Worm (Caenorhabditis elegans) whole organism, late embryonic: ENCODE data around the gene Y116F11B.7.

Experiments
- C38D4.7 ChIP-seq: fragments of 200-800 bp; sonication (Bioruptor generic); optimal IDR thresholded peaks from 2 replicates; lab custom pipeline; 2018; ENCODE audit warnings: mild to moderate bottlenecking, missing genetic modification characterization, moderate library complexity, missing compliant biosample characterization
- F13H6.1 ChIP-seq: sonication (generic microtip); optimal IDR thresholded peaks from 2 replicates; lab custom pipeline; 2016; ENCODE audit warnings: missing genetic modification characterization, missing compliant biosample characterization
- K02D7.2 ChIP-seq: sonication (generic microtip); optimal IDR thresholded peaks from 2 replicates; lab custom pipeline; 2017; ENCODE audit warnings: mild to moderate bottlenecking, missing genetic modification characterization, missing compliant biosample characterization
- K09A11.1 ChIP-seq: sonication (generic microtip); optimal IDR thresholded peaks from 2 replicates; lab custom pipeline; 2017; ENCODE audit warnings: antibody characterized with exemption, mild to moderate bottlenecking, missing genetic modification characterization, missing compliant biosample characterization; ENCODE audit not compliant: insufficient read depth
- Y22D7AL.16 ChIP-seq: sonication (generic microtip); optimal IDR thresholded peaks from 2 replicates; lab custom pipeline; 2016; ENCODE audit warnings: missing genetic modification characterization, missing compliant biosample characterization
- ceh-19 ChIP-seq: fragments of 200-800 bp; sonication (Bioruptor generic); optimal IDR thresholded peaks from 2 replicates; lab custom pipeline; 2018; ENCODE audit warnings: mild to moderate bottlenecking, missing genetic modification characterization, missing compliant biosample characterization
- ceh-24 ChIP-seq: sonication (generic microtip); optimal IDR thresholded peaks from 2 replicates; lab custom pipeline; 2016; ENCODE audit warnings: mild to moderate bottlenecking, missing genetic modification characterization, missing compliant biosample characterization
- ceh-48 ChIP-seq: sonication (generic microtip); optimal IDR thresholded peaks from 2 replicates; lab custom pipeline; 2016; ENCODE audit warnings: missing genetic modification characterization, inconsistent platforms, missing compliant biosample characterization
- che-1 ChIP-seq: sonication (generic microtip); optimal IDR thresholded peaks from 2 replicates; lab custom pipeline; 2016; ENCODE audit warnings: mild to moderate bottlenecking, missing genetic modification characterization, missing compliant biosample characterization
- dmd-4 ChIP-seq: sonication (generic microtip); optimal IDR thresholded peaks from 2 replicates; lab custom pipeline; 2016; ENCODE audit warnings: borderline replicate concordance, missing genetic modification characterization, missing compliant biosample characterization
- dve-1 ChIP-seq: sonication (generic microtip); optimal IDR thresholded peaks from 2 replicates; lab custom pipeline; 2017; ENCODE audit warnings: antibody characterized with exemption, mild to moderate bottlenecking, missing genetic modification characterization, missing compliant biosample characterization
- elt-2 ChIP-seq: sonication (generic microtip); optimal IDR thresholded peaks from 2 replicates; lab custom pipeline; 2016; ENCODE audit warnings: missing genetic modification reagents, missing genetic modification characterization, missing compliant biosample characterization
- elt-4 ChIP-seq: sonication (generic microtip); optimal IDR thresholded peaks from 2 replicates; lab custom pipeline; 2016; ENCODE audit warnings: missing genetic modification characterization, missing compliant biosample characterization
- ets-4 ChIP-seq: sonication (generic microtip); optimal IDR thresholded peaks from 2 replicates; lab custom pipeline; 2016; ENCODE audit warnings: missing genetic modification characterization, missing compliant biosample characterization
- fax-1 ChIP-seq: sonication (generic microtip); optimal IDR thresholded peaks from 2 replicates; lab custom pipeline; 2016; ENCODE audit warnings: missing genotype, missing genetic modification characterization, missing compliant biosample characterization
- fkh-10 ChIP-seq: fragments of 150-350 bp; optimal IDR thresholded peaks from 2 replicates; lab custom pipeline; 2014; ENCODE audit warnings: missing biosample characterization, missing genetic modification reagents, missing genetic modification characterization
- fkh-6 ChIP-seq: sonication (generic microtip); optimal IDR thresholded peaks from 2 replicates; lab custom pipeline; 2016; ENCODE audit warnings: missing genetic modification characterization, missing compliant biosample characterization
- gmeb-2 ChIP-seq: sonication (generic microtip); optimal IDR thresholded peaks from 2 replicates; lab custom pipeline; 2016; ENCODE audit warnings: missing genetic modification characterization, inconsistent platforms, missing compliant biosample characterization
- hlh-15 ChIP-seq: sonication (generic microtip); optimal IDR thresholded peaks from 2 replicates; lab custom pipeline; 2016; ENCODE audit warnings: missing genetic modification characterization, missing compliant biosample characterization
- hlh-30 ChIP-seq: sonication (generic microtip); optimal IDR thresholded peaks from 2 replicates; lab custom pipeline; 2017; ENCODE audit warnings: antibody characterized with exemption, missing genetic modification characterization, missing compliant biosample characterization; ENCODE audit not compliant: insufficient read depth
- hlh-6 ChIP-seq: sonication (generic microtip); optimal IDR thresholded peaks from 2 replicates; lab custom pipeline; 2016; ENCODE audit warnings: missing genotype, missing genetic modification characterization, missing compliant biosample characterization
- lim-6 ChIP-seq: sonication (generic microtip); optimal IDR thresholded peaks from 2 replicates; lab custom pipeline; 2016; ENCODE audit warnings: missing genetic modification characterization, missing compliant biosample characterization
- madf-2 ChIP-seq: sonication (generic microtip); optimal IDR thresholded peaks from 2 replicates; lab custom pipeline; 2017; ENCODE audit warnings: missing genetic modification characterization, missing compliant biosample characterization
- mec-3 ChIP-seq: sonication (generic microtip); optimal IDR thresholded peaks from 2 replicates; lab custom pipeline; 2016; ENCODE audit warnings: borderline replicate concordance, missing genetic modification characterization, missing compliant biosample characterization
- nfya-1 ChIP-seq: sonication (generic microtip); optimal IDR thresholded peaks from 2 replicates; lab custom pipeline; 2017; ENCODE audit warnings: missing genetic modification characterization, mild to moderate bottlenecking, missing compliant biosample characterization, antibody characterized with exemption, moderate library complexity
- nhr-11 ChIP-seq: fragments of 150-350 bp; optimal IDR thresholded peaks from 2 replicates; lab custom pipeline; 2014; ENCODE audit warnings: missing biosample characterization, missing genetic modification characterization
- npax-4 ChIP-seq: sonication (generic microtip); optimal IDR thresholded peaks from 2 replicates; lab custom pipeline; 2016; ENCODE audit warnings: missing genetic modification characterization, missing compliant biosample characterization
- odd-2 ChIP-seq: sonication (generic microtip); optimal IDR thresholded peaks from 2 replicates; lab custom pipeline; 2017; ENCODE audit warnings: antibody characterized with exemption, mild to moderate bottlenecking, missing genetic modification characterization, missing compliant biosample characterization
- pag-3 ChIP-seq: sonication (generic microtip); optimal IDR thresholded peaks from 2 replicates; lab custom pipeline; 2016; ENCODE audit warnings: missing compliant biosample characterization, missing genetic modification characterization, borderline replicate concordance
- pha-2 ChIP-seq: sonication (generic microtip); optimal IDR thresholded peaks from 2 replicates; lab custom pipeline; 2017; ENCODE audit warnings: mild to moderate bottlenecking, missing genetic modification characterization, missing compliant biosample characterization
- pqm-1 ChIP-seq: sonication (generic microtip); optimal IDR thresholded peaks from 2 replicates; lab custom pipeline; 2016; ENCODE audit warnings: missing genetic modification characterization, missing compliant biosample characterization
- sdc-2 ChIP-seq: sonication (generic microtip); optimal IDR thresholded peaks from 2 replicates; lab custom pipeline; 2016; ENCODE audit warnings: missing genotype, missing genetic modification characterization, missing compliant biosample characterization
- sox-4 ChIP-seq: sonication (generic microtip); optimal IDR thresholded peaks from 2 replicates; lab custom pipeline; 2017; ENCODE audit warnings: mild to moderate bottlenecking, missing genetic modification characterization, inconsistent platforms, missing compliant biosample characterization
- tbx-2 ChIP-seq: sonication (generic microtip); optimal IDR thresholded peaks from 2 replicates; lab custom pipeline; 2016; ENCODE audit warnings: missing genetic modification characterization, missing compliant biosample characterization
- ttx-3 ChIP-seq: sonication (generic microtip); optimal IDR thresholded peaks from 2 replicates; lab custom pipeline; 2016; ENCODE audit warnings: missing genetic modification reagents, missing genetic modification characterization, missing compliant biosample characterization
- unc-55 ChIP-seq: sonication (generic microtip); optimal IDR thresholded peaks from 2 replicates; lab custom pipeline; 2017; ENCODE audit warnings: missing biosample characterization, missing genetic modification reagents, missing genetic modification characterization
- ztf-16 ChIP-seq: sonication (generic microtip); optimal IDR thresholded peaks from 2 replicates; lab custom pipeline; 2017; ENCODE audit warnings: missing genetic modification characterization, missing compliant biosample characterization

The Y116F11B.7 gene

DNA sequence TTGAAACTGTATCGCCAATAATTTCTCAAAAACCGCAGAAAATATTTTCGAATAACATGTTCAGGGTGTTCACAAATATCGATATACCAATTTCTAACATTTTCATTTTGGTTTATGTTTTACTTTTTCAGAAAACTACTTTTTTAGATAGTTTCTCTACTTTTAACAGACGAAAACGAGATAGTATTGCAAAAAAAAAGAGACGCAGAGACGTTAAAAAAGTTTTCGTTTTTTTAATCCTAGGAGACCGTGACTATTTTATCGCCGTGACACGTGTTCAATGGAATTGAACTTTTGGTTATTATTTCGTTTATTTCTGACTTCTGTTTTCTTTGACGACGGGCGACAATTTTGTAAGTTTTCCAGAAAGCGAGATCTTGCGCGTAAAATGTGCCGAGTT lies at the start of gene Y116F11B.7:
Gene Y116F11B.7, plus strand, starts transcription at position 301 of the 400 bp plus-strand sequence.
- TF ChIP-seq odd-2 (tag; lab: Kevin White, UChicago) = no peak
- no peak for TF ChIP-seq sox-4 (tag; lab: Kevin White, UChicago)
- no peak for TF ChIP-seq dmd-4 (tag; lab: Kevin White, UChicago)
- no peak for TF ChIP-seq dve-1 (tag; lab: Kevin White, UChicago)
- no peak for TF ChIP-seq pag-3 (tag; lab: Kevin White, UChicago)
- no peak for TF ChIP-seq npax-4 (tag; lab: Kevin White, UChicago)
- no peak for TF ChIP-seq elt-2 (tag; lab: Kevin White, UChicago)
- no peak for TF ChIP-seq gmeb-2
- no peak for TF ChIP-seq fkh-6 (tag; lab: Kevin White, UChicago)
- TF ChIP-seq ttx-3 = no peak
- TF ChIP-seq C38D4.7 (GFP tag; lab: Kevin White, UChicago) = no peak
- TF ChIP-seq nfya-1 = no peak
- TF ChIP-seq K02D7.2 (tag; lab: Kevin White, UChicago) = no peak

DNA sequence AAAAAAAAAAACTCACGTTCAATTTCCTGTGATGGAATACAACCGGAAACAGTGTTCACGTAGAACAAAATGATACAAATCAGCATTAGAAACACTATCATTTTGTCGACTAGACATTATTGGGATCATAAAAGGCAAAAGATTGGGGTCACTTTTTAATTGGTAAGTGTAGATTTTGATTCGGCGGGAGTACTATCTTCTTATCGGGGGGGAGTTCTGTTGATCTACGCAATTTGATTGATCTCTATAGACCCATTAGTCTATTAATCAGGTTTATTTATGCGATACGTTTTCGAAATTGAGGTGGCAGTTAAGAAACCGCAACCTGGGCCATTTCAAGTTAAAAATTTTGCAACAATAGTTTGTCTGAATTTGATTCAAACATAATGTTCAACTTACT lies 47.1 kb upstream of the Y116F11B.7 start, which contains the start of gene Y116F11B.2:
Gene Y116F11B.2, minus strand, starts transcription at position 101 of the 400 bp plus-strand sequence.
- TF ChIP-seq elt-4 (tag; lab: Kevin White, UChicago) (no peak), gmeb-2 (no peak), fkh-10 (GFP tag; lab: Kevin White, UChicago) (no peak), ets-4 (tag; lab: Kevin White, UChicago) (no peak), K09A11.1 (no peak), F13H6.1 (tag; lab: Kevin White, UChicago) (no peak), Y22D7AL.16 (no peak), ztf-16 (tag; lab: Kevin White, UChicago) (no peak), K02D7.2 (tag; lab: Kevin White, UChicago) (no peak), sdc-2 (no peak)
- TF ChIP-seq, all 69 proteins: peak for 0

DNA sequence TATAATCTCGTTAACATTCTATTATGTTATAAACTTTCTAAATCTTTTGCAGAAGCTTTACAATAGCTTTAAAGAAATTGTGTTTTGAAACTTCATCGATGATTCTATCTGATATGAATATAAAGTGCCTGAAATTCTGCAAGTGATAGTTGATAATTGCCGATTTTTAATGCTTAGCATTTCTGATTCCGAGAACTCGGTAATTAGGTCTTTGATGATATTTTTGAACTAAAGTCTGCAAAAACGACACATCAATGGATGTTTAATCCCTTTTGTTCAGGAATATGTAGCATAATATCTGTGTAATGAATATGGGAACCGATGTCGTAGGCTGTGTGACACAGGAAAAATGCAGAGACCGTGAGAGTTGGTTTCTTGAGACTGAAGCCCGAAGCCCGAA lies 45.3 kb upstream of the Y116F11B.7 start:
- TF ChIP-seq che-1 (tag; lab: Kevin White, UChicago) = no peak
- TF ChIP-seq, all 69 proteins: peak for 0

DNA sequence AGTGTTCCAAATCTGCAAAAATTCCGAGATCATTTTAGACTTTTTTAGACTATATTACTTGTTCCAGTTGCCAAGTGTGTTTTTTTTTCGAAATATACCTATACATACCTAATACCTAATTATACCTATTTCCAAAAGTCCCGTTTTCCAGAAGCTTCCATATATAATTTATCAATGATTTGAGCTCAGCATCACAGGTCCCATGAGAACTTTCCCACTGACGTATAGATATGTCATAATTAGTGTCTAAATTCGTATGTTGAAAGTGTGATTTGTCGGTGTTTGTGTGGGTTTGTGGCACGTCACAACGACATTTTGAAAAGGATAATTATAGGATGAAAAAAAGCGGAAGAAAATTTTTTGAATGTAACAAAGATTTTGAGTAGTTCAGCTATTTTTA lies 42.6 kb upstream of the Y116F11B.7 start:
- no peak for TF ChIP-seq hlh-30 (tag; lab: Kevin White, UChicago)

DNA sequence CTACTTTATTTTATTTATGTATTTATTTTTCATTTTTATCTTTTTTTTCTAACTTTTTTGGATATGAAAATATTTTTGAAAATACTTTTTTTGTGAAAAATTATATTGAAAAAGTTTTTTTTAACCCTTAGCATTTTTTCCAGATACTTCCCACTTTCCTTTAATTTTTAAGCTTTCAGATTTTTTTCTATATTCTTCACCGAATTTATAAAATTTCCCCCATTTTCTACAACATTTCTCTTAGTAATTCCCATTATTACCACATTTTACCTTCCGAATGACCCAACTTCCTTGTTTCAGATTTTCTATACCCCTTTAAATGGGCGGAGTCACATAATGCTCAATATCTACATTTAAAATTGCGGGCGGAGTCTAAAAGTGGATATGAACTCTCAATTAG lies 33.3 kb upstream of the Y116F11B.7 start, which contains the start of gene daf-28:
Gene daf-28, plus strand, starts transcription at position 301 of the 400 bp plus-strand sequence.
- TF ChIP-seq hlh-15 (tag; lab: Kevin White, UChicago) (no peak), nfya-1 (no peak), hlh-30 (tag; lab: Kevin White, UChicago) (no peak), madf-2 (tag; lab: Kevin White, UChicago) (no peak), nhr-11 (no peak), ceh-48 (tag; lab: Kevin White, UChicago) (no peak), lim-6 (tag; lab: Kevin White, UChicago) (no peak), tbx-2 (tag; lab: Kevin White, UChicago) (no peak), fax-1 (tag; lab: Kevin White, UChicago) (no peak), hlh-6 (tag; lab: Kevin White, UChicago) (no peak), ceh-24 (no peak), pqm-1 (tag; lab: Kevin White, UChicago) (no peak), mec-3 (no peak), unc-55 (no peak), pha-2 (tag; lab: Kevin White, UChicago) (no peak), ceh-19 (no peak)
- TF ChIP-seq, all 69 proteins: peak for 0
